Worm (Caenorhabditis elegans) whole organism, L4 larva: ENCODE measurements around the gene Y37D8A.19.
A peak's percentile ranks its signal among the peaks of the same experiment; 100 is the strongest.

Experiments used
- D1046.2 ChIP-seq: fragments of 200-800 bp; sonication (Bioruptor generic); IDR thresholded peaks from 2 replicates; pipeline ENCODE4 v1.3.6; 2022; ENCODE audit warnings: missing genetic modification characterization, missing compliant biosample characterization
- F26F4.8 ChIP-seq: fragments of 200-800 bp; sonication (Bioruptor generic); conservative IDR thresholded peaks from 2 replicates; pipeline ENCODE4 v1.3.6; 2022; ENCODE audit warnings: missing genetic modification characterization, missing compliant biosample characterization
- F49E8.2 ChIP-seq: sonication (generic microtip); optimal IDR thresholded peaks from 2 replicates; lab custom pipeline; 2016; ENCODE audit warnings: missing compliant biosample characterization, mild to moderate bottlenecking, missing genetic modification characterization, borderline replicate concordance
- T20F7.1 ChIP-seq: fragments of 200-800 bp; sonication (Bioruptor generic); optimal IDR thresholded peaks from 2 replicates; lab custom pipeline; 2018; ENCODE audit warnings: mild to moderate bottlenecking, missing genetic modification characterization, missing compliant biosample characterization
- Y105C5A.15 ChIP-seq: fragments of 200-800 bp; sonication (Bioruptor generic); IDR thresholded peaks from 2 replicates; pipeline ENCODE4 v1.3.6; 2022; ENCODE audit warnings: missing genetic modification characterization, missing compliant biosample characterization
- Y48G9A.11 ChIP-seq: fragments of 200-800 bp; sonication (Bioruptor generic); IDR thresholded peaks from 2 replicates; pipeline ENCODE4 v1.3.6; 2022; ENCODE audit warnings: missing genetic modification reagents, missing genetic modification characterization, missing compliant biosample characterization
- Y75B8A.6 ChIP-seq: fragments of 200-800 bp; sonication (Bioruptor generic); IDR thresholded peaks from 2 replicates; pipeline ENCODE4 v1.3.6; 2022; ENCODE audit warnings: missing genetic modification reagents, missing genetic modification characterization, missing compliant biosample characterization
- ZK546.5 ChIP-seq, 2 experiments: sonication (generic microtip); optimal IDR thresholded peaks; 2 replicates each; lab custom pipeline; 2017; ENCODE audit warnings: missing biosample characterization in 2 of 2, missing genetic modification characterization in 2 of 2
- aly-2 ChIP-seq: sonication (generic microtip); optimal IDR thresholded peaks from 2 replicates; lab custom pipeline; 2018; ENCODE audit warnings: missing biosample characterization, missing genetic modification characterization
- ama-1 ChIP-seq: fragments of 150-350 bp; optimal IDR thresholded peaks from 2 replicates; lab custom pipeline; 2014; ENCODE audit warnings: inconsistent platforms, mixed read lengths
- ceh-28 ChIP-seq: fragments of 150-350 bp; optimal IDR thresholded peaks from 2 replicates; lab custom pipeline; 2014; ENCODE audit warnings: missing biosample characterization, missing genetic modification reagents, missing genetic modification characterization
- ceh-62 ChIP-seq: sonication (generic microtip); optimal IDR thresholded peaks from 2 replicates; lab custom pipeline; 2017; ENCODE audit warnings: missing biosample characterization, missing genetic modification characterization
- ctbp-1 ChIP-seq: fragments of 200-800 bp; sonication (Bioruptor generic); IDR thresholded peaks from 2 replicates; pipeline ENCODE4 v1.3.6; 2022; ENCODE audit warnings: missing genetic modification reagents, missing genetic modification characterization, missing compliant biosample characterization
- daf-19 ChIP-seq: fragments of 200-800 bp; sonication (Bioruptor generic); conservative IDR thresholded peaks from 2 replicates; pipeline ENCODE4 v1.3.6; 2022; ENCODE audit warnings: missing genetic modification characterization, missing compliant biosample characterization
- dmd-8 ChIP-seq: fragments of 200-800 bp; sonication (Bioruptor generic); IDR thresholded peaks from 2 replicates; pipeline ENCODE4 v1.3.6; 2022; ENCODE audit warnings: missing genetic modification characterization, missing compliant biosample characterization
- dpl-1 ChIP-seq: fragments of 150-350 bp; optimal IDR thresholded peaks from 2 replicates; lab custom pipeline; 2014; ENCODE audit warnings: missing biosample characterization, missing genetic modification reagents, missing genetic modification characterization
- egl-27 ChIP-seq: sonication (generic microtip); optimal IDR thresholded peaks from 3 replicates; lab custom pipeline; 2017; ENCODE audit warnings: missing biosample characterization, missing genetic modification reagents, missing genetic modification characterization
- egl-43 ChIP-seq: fragments of 200-800 bp; sonication (Bioruptor generic); IDR thresholded peaks from 2 replicates; pipeline ENCODE4 v1.3.6; 2022; ENCODE audit warnings: missing genetic modification reagents, missing genetic modification characterization, missing compliant biosample characterization
- hif-1 ChIP-seq, 2 experiments: sonication (generic microtip); optimal IDR thresholded peaks; 2 replicates each; lab custom pipeline; 2016 to 2017; ENCODE audit warnings: missing compliant biosample characterization in 2 of 2, missing genetic modification characterization in 2 of 2, missing genetic modification reagents in 2 of 2, missing genotype in 2 of 2, mild to moderate bottlenecking in 1 of 2
- jun-1 ChIP-seq: fragments of 150-350 bp; optimal IDR thresholded peaks from 2 replicates; lab custom pipeline; 2014; ENCODE audit warnings: missing biosample characterization, missing genetic modification reagents, missing genetic modification characterization
- lim-7 ChIP-seq: fragments of 200-800 bp; sonication (Bioruptor generic); IDR thresholded peaks from 2 replicates; pipeline ENCODE4 v1.3.6; 2022; ENCODE audit warnings: missing genetic modification characterization, missing compliant biosample characterization
- lin-1 ChIP-seq: fragments of 200-800 bp; sonication (Bioruptor generic); IDR thresholded peaks from 2 replicates; pipeline ENCODE4 v1.3.6; 2022; ENCODE audit warnings: missing genetic modification reagents, missing genetic modification characterization, missing compliant biosample characterization
- lin-29 ChIP-seq: fragments of 200-800 bp; sonication (Bioruptor generic); IDR thresholded peaks from 2 replicates; pipeline ENCODE4 v1.3.6; 2022; ENCODE audit warnings: missing genetic modification reagents, missing genetic modification characterization, missing compliant biosample characterization
- lin-38 ChIP-seq: fragments of 200-800 bp; sonication (Bioruptor generic); IDR thresholded peaks from 2 replicates; pipeline ENCODE4 v1.3.6; 2022; ENCODE audit warnings: missing genetic modification reagents, missing genetic modification characterization, missing compliant biosample characterization
- madf-5 ChIP-seq, 2 experiments: fragments of 200-800 bp; sonication (Bioruptor generic); IDR thresholded peaks; 2 replicates each; pipeline ENCODE4 v1.3.6; 2022; ENCODE audit warnings: missing compliant biosample characterization in 2 of 2, missing genetic modification characterization in 2 of 2
- madf-9 ChIP-seq: fragments of 200-800 bp; sonication (Bioruptor generic); conservative IDR thresholded peaks from 2 replicates; pipeline ENCODE4 v1.3.6; 2022; ENCODE audit warnings: missing genetic modification reagents, missing genetic modification characterization, missing compliant biosample characterization
- mdl-1 ChIP-seq, 2 experiments: fragments of 150-350 bp in 1 of 2; sonication (generic microtip) in 1 of 2; optimal IDR thresholded peaks; 2 replicates each; lab custom pipeline; 2014 to 2017; ENCODE audit warnings: missing biosample characterization in 2 of 2, missing genetic modification characterization in 2 of 2
- mdt-29 ChIP-seq: fragments of 200-800 bp; sonication (Bioruptor generic); IDR thresholded peaks from 2 replicates; pipeline ENCODE4 v1.3.6; 2022; ENCODE audit warnings: missing genetic modification reagents, missing genetic modification characterization, missing compliant biosample characterization
- mes-2 ChIP-seq: sonication (generic microtip); optimal IDR thresholded peaks from 2 replicates; lab custom pipeline; 2016; ENCODE audit warnings: missing genotype, mild to moderate bottlenecking, missing genetic modification characterization, missing compliant biosample characterization; ENCODE audit not compliant: poor library complexity, severe bottlenecking
- mxl-2 ChIP-seq: fragments of 200-800 bp; sonication (Bioruptor generic); conservative IDR thresholded peaks from 2 replicates; pipeline ENCODE4 v1.3.6; 2022; ENCODE audit warnings: missing genetic modification reagents, missing genetic modification characterization, missing compliant biosample characterization
- mxl-3 ChIP-seq: fragments of 200-800 bp; sonication (Bioruptor generic); optimal IDR thresholded peaks from 2 replicates; lab custom pipeline; 2018; ENCODE audit warnings: mild to moderate bottlenecking, missing genetic modification characterization, missing compliant biosample characterization
- nhr-102 ChIP-seq: sonication (generic microtip); optimal IDR thresholded peaks from 2 replicates; lab custom pipeline; 2016; ENCODE audit warnings: mild to moderate bottlenecking, missing genetic modification characterization, moderate library complexity, missing compliant biosample characterization
- nhr-11 ChIP-seq: fragments of 150-350 bp; optimal IDR thresholded peaks from 2 replicates; lab custom pipeline; 2014; ENCODE audit warnings: missing biosample characterization, missing genetic modification characterization
- nhr-25 ChIP-seq: sonication (generic microtip); optimal IDR thresholded peaks from 2 replicates; lab custom pipeline; 2017; ENCODE audit warnings: missing genetic modification characterization, mild to moderate bottlenecking, missing compliant biosample characterization, antibody characterized with exemption, moderate library complexity, borderline replicate concordance; ENCODE audit not compliant: insufficient read depth
- nhr-28 ChIP-seq: fragments of 150-350 bp; optimal IDR thresholded peaks from 2 replicates; lab custom pipeline; 2014; ENCODE audit warnings: missing biosample characterization, missing genetic modification characterization
- nhr-41 ChIP-seq: fragments of 200-800 bp; sonication (Bioruptor generic); IDR thresholded peaks from 2 replicates; pipeline ENCODE4 v1.3.6; 2022; ENCODE audit warnings: missing genetic modification reagents, missing genetic modification characterization, missing compliant biosample characterization
- nhr-6 ChIP-seq: fragments of 150-350 bp; optimal IDR thresholded peaks from 2 replicates; lab custom pipeline; 2014; ENCODE audit warnings: missing biosample characterization, missing genetic modification characterization
- pha-4 ChIP-seq, 2 experiments: fragments of 150-350 bp in 1 of 2; fragments of 200-800 bp in 1 of 2; sonication (Bioruptor generic) in 1 of 2; IDR thresholded peaks in 1 of 2; optimal IDR thresholded peaks in 1 of 2; 2 replicates each; pipeline versions ENCODE4 v1.3.6 to Lab custom; 2014 to 2022; ENCODE audit warnings: missing genetic modification characterization in 2 of 2, missing genetic modification reagents in 2 of 2, missing biosample characterization in 1 of 2, missing compliant biosample characterization in 1 of 2
- pqm-1 ChIP-seq: sonication (generic microtip); optimal IDR thresholded peaks from 2 replicates; lab custom pipeline; 2017; ENCODE audit warnings: missing biosample characterization, missing genetic modification characterization
- rbr-2 ChIP-seq: sonication (generic microtip); optimal IDR thresholded peaks from 2 replicates; lab custom pipeline; 2016; ENCODE audit warnings: missing genotype, missing genetic modification characterization, missing compliant biosample characterization
- sdz-12 ChIP-seq: fragments of 200-800 bp; sonication (Bioruptor generic); optimal IDR thresholded peaks from 2 replicates; lab custom pipeline; 2018; ENCODE audit warnings: mild to moderate bottlenecking, missing genetic modification characterization, missing compliant biosample characterization
- skn-1 ChIP-seq: fragments of 150-350 bp; optimal IDR thresholded peaks from 2 replicates; lab custom pipeline; 2014; ENCODE audit warnings: missing biosample characterization, missing genetic modification characterization
- snpc-4 ChIP-seq: fragments of 150-350 bp; optimal IDR thresholded peaks from 2 replicates; lab custom pipeline; 2014; ENCODE audit warnings: missing biosample characterization, missing genetic modification characterization
- spr-1 ChIP-seq: sonication (generic microtip); optimal IDR thresholded peaks from 2 replicates; lab custom pipeline; 2016; ENCODE audit warnings: mild to moderate bottlenecking, missing genetic modification characterization, missing compliant biosample characterization
- tra-1 ChIP-seq: fragments of 200-800 bp; sonication (Bioruptor generic); IDR thresholded peaks from 2 replicates; pipeline ENCODE4 v1.3.6; 2022; ENCODE audit warnings: missing genetic modification reagents, missing genetic modification characterization, missing compliant biosample characterization
- unc-39 ChIP-seq: sonication (generic microtip); optimal IDR thresholded peaks from 2 replicates; lab custom pipeline; 2017; ENCODE audit warnings: missing biosample characterization, missing genetic modification characterization
- zfp-3 ChIP-seq: fragments of 200-800 bp; sonication (Bioruptor generic); conservative IDR thresholded peaks from 2 replicates; pipeline ENCODE4 v1.3.6; 2022; ENCODE audit warnings: missing genetic modification reagents, missing genetic modification characterization, missing compliant biosample characterization
- zip-11 ChIP-seq: fragments of 200-800 bp; sonication (Bioruptor generic); IDR thresholded peaks from 2 replicates; pipeline ENCODE4 v1.3.6; 2022; ENCODE audit warnings: missing genetic modification characterization, missing compliant biosample characterization
- zip-2 ChIP-seq: fragments of 150-350 bp; optimal IDR thresholded peaks from 2 replicates; lab custom pipeline; 2014; ENCODE audit warnings: missing biosample characterization, missing genetic modification characterization
- ztf-11 ChIP-seq: fragments of 150-350 bp; optimal IDR thresholded peaks from 2 replicates; lab custom pipeline; 2014; ENCODE audit warnings: missing biosample characterization, missing genetic modification characterization

Gene Y37D8A.19

DNA sequence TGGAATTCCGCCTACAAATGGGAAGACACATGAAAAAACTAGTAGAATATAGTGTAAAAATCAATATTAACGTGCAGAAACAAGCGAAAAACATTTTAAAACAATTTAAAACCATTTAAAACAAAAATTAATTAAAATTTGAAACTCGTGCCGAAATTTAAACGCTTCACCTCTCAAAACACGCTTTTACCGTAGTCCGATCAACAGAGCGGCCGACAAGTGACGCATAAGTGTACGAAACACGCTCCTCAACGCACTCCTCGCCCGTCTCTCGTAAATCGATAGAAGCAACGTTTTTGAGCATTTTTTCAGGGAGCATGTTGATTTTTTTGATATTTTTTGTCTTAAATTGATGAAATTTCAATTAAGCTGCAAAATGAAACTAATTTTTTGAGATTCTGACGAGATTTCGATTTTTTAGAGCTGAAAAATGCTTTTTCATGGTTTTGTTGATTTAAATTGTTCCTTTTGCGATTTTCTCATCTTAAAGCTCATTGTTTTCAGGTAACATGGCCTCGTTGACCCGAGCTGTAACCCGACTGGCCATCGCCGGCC is 24.6 kb upstream of the Y37D8A.19 start, which contains the start of gene cox-5A (continued):
- TF ChIP-seq sdz-12 (GFP tag; lab: Kevin White, UChicago) (peak; percentile 81), mdt-29 (GFP tag; lab: Robert Waterston, UW) (peak; percentile 96), madf-9 (peak; percentile 98), ZK546.5 (tag; optimal IDR thresholded peaks at IDR 0.05; lab: Kevin White, UChicago) (peak in 1 of 2 experiments; percentile 76), nhr-6 (peak; percentile 99), tra-1 (GFP tag; lab: Robert Waterston, UW) (peak; percentile 96), ceh-28 (tag; lab: Kevin White, UChicago) (peak; percentile 95), mes-2 (tag; lab: Kevin White, UChicago) (peak; percentile 98), spr-1 (peak; percentile 97), F26F4.8 (no peak), Y105C5A.15 (GFP tag; lab: Robert Waterston, UW) (peak; percentile 95), ama-1 (lab: Kevin White, UChicago) (peak; percentile 94), nhr-11 (peak; percentile 98), egl-27 (tag; lab: Kevin White, UChicago) (no peak), Y48G9A.11 (peak; percentile 90), nhr-25 (tag; lab: Kevin White, UChicago) (peak; percentile 96), lin-1 (GFP tag; lab: Robert Waterston, UW) (peak; percentile 96), mxl-2 (GFP tag; lab: Robert Waterston, UW) (peak; percentile 76; the same call in 1 of the 2 replicates), jun-1 (tag; lab: Kevin White, UChicago) (peak; percentile 97), ctbp-1 (GFP tag; lab: Robert Waterston, UW) (peak; percentile 98), nhr-102 (tag; lab: Kevin White, UChicago) (peak; percentile 98), skn-1 (tag; lab: Kevin White, UChicago) (peak; percentile 88), pqm-1 (tag; lab: Kevin White, UChicago) (peak; percentile 50), zip-11 (GFP tag; lab: Robert Waterston, UW) (no peak), pha-4 (GFP tag; IDR thresholded peaks at IDR 0.05; lab: Robert Waterston, UW) (peak; percentile 99), pha-4 (tag; optimal IDR thresholded peaks at IDR 0.05; lab: Kevin White, UChicago) (peak; percentile 99), madf-5 (GFP tag; IDR thresholded peaks at IDR 0.05; lab: Robert Waterston, UW) (peak; percentile 72 to 74; a peak in 2 of 4 replicates), lim-7 (peak; percentile 65), aly-2 (tag; lab: Kevin White, UChicago) (no peak), mxl-3 (GFP tag; lab: Kevin White, UChicago) (peak; percentile 90), daf-19 (GFP tag; lab: Robert Waterston, UW) (no peak), lin-38 (peak; percentile 96), dmd-8 (GFP tag; lab: Robert Waterston, UW) (no peak), T20F7.1 (GFP tag; lab: Kevin White, UChicago) (no peak), hif-1 (tag; optimal IDR thresholded peaks at IDR 0.05; lab: Kevin White, UChicago) (peak; percentile 85 to 96), lin-29 (GFP tag; lab: Robert Waterston, UW) (peak; percentile 96), unc-39 (no peak), rbr-2 (tag; lab: Kevin White, UChicago) (peak; percentile 99), dpl-1 (GFP tag; lab: Kevin White, UChicago) (peak; percentile 100), mdl-1 (tag; optimal IDR thresholded peaks at IDR 0.05; lab: Kevin White, UChicago) (peak; percentile 47 to 91), ceh-62 (peak; percentile 26), D1046.2 (GFP tag; lab: Robert Waterston, UW) (peak; percentile 92), egl-43 (GFP tag; lab: Robert Waterston, UW) (peak; percentile 97), F49E8.2 (peak; percentile 92), nhr-41 (GFP tag; lab: Robert Waterston, UW) (peak; percentile 91), Y75B8A.6 (GFP tag; lab: Robert Waterston, UW) (peak; percentile 94), zfp-3 (GFP tag; lab: Robert Waterston, UW) (peak; percentile 99), snpc-4 (tag; lab: Kevin White, UChicago) (peak; percentile 67), nhr-28 (tag; lab: Kevin White, UChicago) (peak; percentile 94), zip-2 (tag; lab: Kevin White, UChicago) (peak; percentile 92), ztf-11 (tag; lab: Kevin White, UChicago) (no peak)
